Worm (Caenorhabditis elegans) whole organism, young adult: ENCODE data around the gene F45F2.9.
A peak's percentile ranks its signal among the peaks of the same experiment; 100 is the strongest.

Experiments
- C06A6.2 ChIP-seq: fragments of 200-800 bp; sonication (Bioruptor generic); conservative IDR thresholded peaks from 2 replicates; pipeline ENCODE4 v1.3.6; 2022; ENCODE audit warnings: missing genetic modification characterization, missing compliant biosample characterization
- F22D6.2 ChIP-seq: sonication (generic microtip); optimal IDR thresholded peaks from 2 replicates; lab custom pipeline; 2016; ENCODE audit warnings: mild to moderate bottlenecking, missing genetic modification characterization, missing compliant biosample characterization
- F23B12.7 ChIP-seq: sonication (generic microtip); optimal IDR thresholded peaks from 2 replicates; lab custom pipeline; 2017; ENCODE audit warnings: missing genetic modification characterization, mild to moderate bottlenecking, missing compliant biosample characterization, antibody characterized with exemption, moderate library complexity; ENCODE audit not compliant: insufficient read depth
- F37B4.10 ChIP-seq: fragments of 200-800 bp; sonication (Bioruptor generic); IDR thresholded peaks from 2 replicates; pipeline ENCODE4 v1.3.6; 2022; ENCODE audit warnings: missing genetic modification characterization, missing compliant biosample characterization
- F52B5.7 ChIP-seq: sonication (generic microtip); optimal IDR thresholded peaks from 2 replicates; lab custom pipeline; 2016; ENCODE audit warnings: mild to moderate bottlenecking, missing genetic modification characterization, missing compliant biosample characterization
- F57C9.4 ChIP-seq: sonication (generic microtip); optimal IDR thresholded peaks from 2 replicates; lab custom pipeline; 2017; ENCODE audit warnings: mild to moderate bottlenecking, missing genetic modification characterization, missing compliant biosample characterization
- T07F8.4 ChIP-seq: sonication (generic microtip); optimal IDR thresholded peaks from 2 replicates; lab custom pipeline; 2016; ENCODE audit warnings: mild to moderate bottlenecking, missing genetic modification characterization, moderate library complexity, missing compliant biosample characterization
- Y53G8AR.9 ChIP-seq: fragments of 200-800 bp; sonication (Bioruptor generic); conservative IDR thresholded peaks from 2 replicates; pipeline ENCODE4 v1.3.6; 2022; ENCODE audit warnings: missing genetic modification reagents, missing genetic modification characterization, missing compliant biosample characterization
- Y79H2A.3 ChIP-seq: fragments of 200-800 bp; sonication (Bioruptor generic); conservative IDR thresholded peaks from 2 replicates; pipeline ENCODE4 v1.3.6; 2022; ENCODE audit warnings: missing genetic modification reagents, missing genetic modification characterization, missing compliant biosample characterization
- Y95B8A.8 ChIP-seq: fragments of 200-800 bp; sonication (Bioruptor generic); IDR thresholded peaks from 2 replicates; pipeline ENCODE4 v1.3.6; 2022; ENCODE audit warnings: missing genetic modification reagents, missing genetic modification characterization, missing compliant biosample characterization
- ZK185.1 ChIP-seq: sonication (generic microtip); optimal IDR thresholded peaks from 2 replicates; lab custom pipeline; 2016; ENCODE audit warnings: mild to moderate bottlenecking, missing genetic modification characterization, missing compliant biosample characterization; ENCODE audit not compliant: poor library complexity, severe bottlenecking
- attf-5 ChIP-seq: fragments of 200-800 bp; sonication (Bioruptor generic); optimal IDR thresholded peaks from 2 replicates; lab custom pipeline; 2018; ENCODE audit warnings: mild to moderate bottlenecking, missing genetic modification characterization, missing compliant biosample characterization
- ceh-100 ChIP-seq: fragments of 200-800 bp; sonication (Bioruptor generic); IDR thresholded peaks from 2 replicates; pipeline ENCODE4 v1.3.6; 2022; ENCODE audit warnings: missing genetic modification reagents, missing genetic modification characterization, missing compliant biosample characterization
- ceh-27 ChIP-seq: fragments of 200-800 bp; sonication (Bioruptor generic); optimal IDR thresholded peaks from 2 replicates; lab custom pipeline; 2018; ENCODE audit warnings: mild to moderate bottlenecking, missing genetic modification characterization, moderate library complexity, missing compliant biosample characterization
- ceh-58 ChIP-seq: fragments of 200-800 bp; sonication (Bioruptor generic); IDR thresholded peaks from 2 replicates; pipeline ENCODE4 v1.3.6; 2022; ENCODE audit warnings: missing genetic modification characterization, missing compliant biosample characterization
- chd-7 ChIP-seq: sonication (generic microtip); optimal IDR thresholded peaks from 2 replicates; lab custom pipeline; 2016; ENCODE audit warnings: mild to moderate bottlenecking, missing genetic modification characterization, moderate library complexity, missing compliant biosample characterization
- efl-1 ChIP-seq: fragments of 150-350 bp; optimal IDR thresholded peaks from 2 replicates; lab custom pipeline; 2014; ENCODE audit warnings: missing biosample characterization, missing genetic modification reagents, missing genetic modification characterization
- fkh-3 ChIP-seq: sonication (generic microtip); optimal IDR thresholded peaks from 2 replicates; lab custom pipeline; 2016; ENCODE audit warnings: mild to moderate bottlenecking, missing genetic modification characterization, missing compliant biosample characterization
- hlh-12 ChIP-seq: sonication (generic microtip); optimal IDR thresholded peaks from 2 replicates; lab custom pipeline; 2016; ENCODE audit warnings: missing genetic modification characterization, missing compliant biosample characterization
- hmg-1.2 ChIP-seq: fragments of 200-800 bp; sonication (Bioruptor generic); IDR thresholded peaks from 2 replicates; pipeline ENCODE4 v1.3.6; 2022; ENCODE audit warnings: missing genetic modification reagents, missing genetic modification characterization, missing compliant biosample characterization
- hsf-1 ChIP-seq: fragments of 200-800 bp; sonication (Bioruptor generic); IDR thresholded peaks from 2 replicates; pipeline ENCODE4 v1.3.6; 2022; ENCODE audit warnings: missing genetic modification reagents, missing genetic modification characterization, missing compliant biosample characterization
- lag-1 ChIP-seq: fragments of 200-800 bp; sonication (Bioruptor generic); IDR thresholded peaks from 2 replicates; pipeline ENCODE4 v1.3.6; 2022; ENCODE audit warnings: missing genetic modification reagents, missing genetic modification characterization, missing compliant biosample characterization
- lin-40 ChIP-seq: sonication (generic microtip); optimal IDR thresholded peaks from 2 replicates; lab custom pipeline; 2016; ENCODE audit warnings: missing genetic modification characterization, mild to moderate bottlenecking, missing compliant biosample characterization, missing genotype, missing genetic modification reagents
- lsl-1 ChIP-seq: fragments of 200-800 bp; sonication (Bioruptor generic); optimal IDR thresholded peaks from 2 replicates; lab custom pipeline; 2018; ENCODE audit warnings: mild to moderate bottlenecking, missing genetic modification characterization, moderate library complexity, missing compliant biosample characterization
- madf-3 ChIP-seq: fragments of 200-800 bp; sonication (Bioruptor generic); IDR thresholded peaks from 2 replicates; pipeline ENCODE4 v1.3.6; 2022; ENCODE audit warnings: missing genetic modification reagents, missing genetic modification characterization, missing compliant biosample characterization
- madf-6 ChIP-seq: fragments of 200-800 bp; sonication (Bioruptor generic); IDR thresholded peaks from 2 replicates; pipeline ENCODE4 v1.3.6; 2022; ENCODE audit warnings: missing genetic modification reagents, missing genetic modification characterization, missing compliant biosample characterization
- madf-8 ChIP-seq: fragments of 200-800 bp; sonication (Bioruptor generic); conservative IDR thresholded peaks from 2 replicates; pipeline ENCODE4 v1.3.6; 2022; ENCODE audit warnings: missing genetic modification reagents, missing genetic modification characterization, missing compliant biosample characterization
- mcd-1 ChIP-seq: fragments of 200-800 bp; sonication (Bioruptor generic); IDR thresholded peaks from 2 replicates; pipeline ENCODE4 v1.3.6; 2022; ENCODE audit warnings: missing genetic modification reagents, missing genetic modification characterization, missing compliant biosample characterization
- nfyb-1 ChIP-seq: fragments of 200-800 bp; sonication (Bioruptor generic); IDR thresholded peaks from 2 replicates; pipeline ENCODE4 v1.3.6; 2022; ENCODE audit warnings: missing genetic modification reagents, missing genetic modification characterization, missing compliant biosample characterization
- nhr-179 ChIP-seq: sonication (generic microtip); optimal IDR thresholded peaks from 2 replicates; lab custom pipeline; 2016; ENCODE audit warnings: mild to moderate bottlenecking, missing genetic modification characterization, missing compliant biosample characterization
- rec-8 ChIP-seq, 2 experiments: sonication (generic microtip); optimal IDR thresholded peaks; 2 replicates each; lab custom pipeline; 2016; ENCODE audit warnings: mild to moderate bottlenecking in 2 of 2, missing genetic modification characterization in 2 of 2, missing genetic modification reagents in 2 of 2, missing genotype in 2 of 2, missing biosample characterization in 1 of 2, missing compliant biosample characterization in 1 of 2, moderate library complexity in 1 of 2
- rpc-1 ChIP-seq, 2 experiments: fragments of 150-350 bp in 1 of 2; sonication (generic microtip) in 1 of 2; optimal IDR thresholded peaks; 2 replicates each; lab custom pipeline; 2014 to 2018; ENCODE audit warnings: missing biosample characterization in 1 of 2, missing genetic modification characterization in 1 of 2, missing genetic modification reagents in 1 of 2, missing genotype in 1 of 2
- sea-2 ChIP-seq: fragments of 200-800 bp; sonication (Bioruptor generic); IDR thresholded peaks from 2 replicates; pipeline ENCODE4 v1.3.6; 2022; ENCODE audit warnings: missing genetic modification characterization, missing compliant biosample characterization
- snpc-4 ChIP-seq, 5 experiments: fragments of 150-350 bp in 1 of 5; sonication (generic microtip) in 4 of 5; optimal IDR thresholded peaks; 2 replicates each; lab custom pipeline; 2014 to 2018; ENCODE audit warnings: missing genetic modification characterization in 5 of 5, missing biosample characterization in 3 of 5, antibody characterized with exemption in 2 of 5, mild to moderate bottlenecking in 2 of 5, missing compliant biosample characterization in 2 of 5, missing genotype in 2 of 5, moderate library complexity in 2 of 5, missing genetic modification reagents in 1 of 5
- tlf-1 ChIP-seq: fragments of 200-800 bp; sonication (Bioruptor generic); optimal IDR thresholded peaks from 2 replicates; lab custom pipeline; 2018; ENCODE audit warnings: mild to moderate bottlenecking, missing genetic modification characterization, missing compliant biosample characterization
- unc-62 ChIP-seq: fragments of 150-350 bp; optimal IDR thresholded peaks from 2 replicates; lab custom pipeline; 2014; ENCODE audit warnings: missing biosample characterization, missing genetic modification reagents, missing genetic modification characterization

The F45F2.9 gene

ce11 chrV:8518283-8518682, 5.0 kb upstream of the F45F2.9 start (continued):
- no peak for TF ChIP-seq rpc-1 (optimal IDR thresholded peaks at IDR 0.05; lab: Kevin White, UChicago)
- TF ChIP-seq rpc-1 (tag; optimal IDR thresholded peaks at IDR 0.05; lab: Kevin White, UChicago): no peak
- TF ChIP-seq Y79H2A.3: no peak
- no peak for TF ChIP-seq ZK185.1 (tag; lab: Kevin White, UChicago)
- TF ChIP-seq F22D6.2 (tag; lab: Kevin White, UChicago): no peak
- no peak for TF ChIP-seq Y95B8A.8
- TF ChIP-seq rec-8 (tag; optimal IDR thresholded peaks at IDR 0.05; lab: Kevin White, UChicago): no peak
- TF ChIP-seq unc-62 (GFP tag; lab: Kevin White, UChicago): no peak
- TF ChIP-seq ceh-27 (GFP tag; lab: Kevin White, UChicago): peak; percentile 40
- TF ChIP-seq T07F8.4: no peak
- no peak for TF ChIP-seq madf-3 (GFP tag; lab: Robert Waterston, UW)
- no peak for TF ChIP-seq sea-2 (GFP tag; lab: Robert Waterston, UW)
- no peak for TF ChIP-seq C06A6.2
- peak; percentile 35; the same call in 1 of the 2 replicates for TF ChIP-seq hmg-1.2 (GFP tag; lab: Robert Waterston, UW)
- TF ChIP-seq attf-5: no peak
- peak; percentile 21 for TF ChIP-seq snpc-4 (GFP tag; optimal IDR thresholded peaks at IDR 0.05; lab: Kevin White, UChicago)
- TF ChIP-seq snpc-4 (tag; optimal IDR thresholded peaks at IDR 0.05; lab: Kevin White, UChicago): peak in 1 of 4 experiments; percentile 12
- no peak for TF ChIP-seq mcd-1 (GFP tag; lab: Robert Waterston, UW)
- TF ChIP-seq hlh-12: no peak

- TF ChIP-seq efl-1 (peak; percentile 49), lsl-1 (GFP tag; lab: Kevin White, UChicago) (peak; percentile 5), C06A6.2 (no peak), madf-6 (GFP tag; lab: Robert Waterston, UW) (peak; percentile 65), hsf-1 (GFP tag; lab: Robert Waterston, UW) (no peak), F23B12.7 (tag; lab: Kevin White, UChicago) (no peak), madf-8 (0 out of 2 replicates have a peak, but pooled peaks have one; percentile 15)
These were observed 4.5 kb upstream of the F45F2.9 start for ce11 chrV:8517711-8518110.

- TF ChIP-seq ceh-100 (GFP tag; lab: Robert Waterston, UW) (no peak), F57C9.4 (tag; lab: Kevin White, UChicago) (no peak), fkh-3 (tag; lab: Kevin White, UChicago) (no peak), F52B5.7 (no peak), sea-2 (GFP tag; lab: Robert Waterston, UW) (no peak), tlf-1 (GFP tag; lab: Kevin White, UChicago) (no peak), ceh-58 (no peak), chd-7 (no peak), Y53G8AR.9 (GFP tag; lab: Robert Waterston, UW) (no peak), attf-5 (no peak), mcd-1 (GFP tag; lab: Robert Waterston, UW) (no peak), F37B4.10 (no peak), nhr-179 (tag; lab: Kevin White, UChicago) (no peak), nfyb-1 (GFP tag; lab: Robert Waterston, UW) (no peak), lag-1 (GFP tag; lab: Robert Waterston, UW) (no peak), lin-40 (no peak)
- TF ChIP-seq, all 124 proteins: peak for 0
These were observed 3.2 kb upstream of the F45F2.9 start for ce11 chrV:8516426-8516825.
